Fruit fly (Drosophila melanogaster): ENCODE measurements around the gene CG4872.
A peak's percentile ranks its signal among the peaks of the same experiment; 100 is the strongest.

CG4872 gene

dm6 chrX:16881015-16881414, at the start of gene CG4872:
TSS of gene CG4872 (plus strand) at chrX:16881347.
- no peak for TF ChIP-seq CG11085 (GFP tag; IDR thresholded peaks at IDR 0.05)
- TF ChIP-seq lola (GFP tag; optimal IDR thresholded peaks at IDR 0.05): no peak
- no peak for TF ChIP-seq otp (GFP tag; IDR thresholded peaks at IDR 0.05)
- TF ChIP-seq CG6683 (GFP tag; optimal IDR thresholded peaks at IDR 0.05): no peak
- TF ChIP-seq CG13424 (tag; optimal IDR thresholded peaks at IDR 0.05): peak; percentile 12
- TF ChIP-seq Fer2 (tag; optimal IDR thresholded peaks at IDR 0.05): no peak
- no peak for TF ChIP-seq sc (optimal IDR thresholded peaks at IDR 0.05)
- TF ChIP-seq sc (GFP tag; optimal IDR thresholded peaks at IDR 0.05): no peak
- TF ChIP-seq en (GFP tag; optimal IDR thresholded peaks at IDR 0.05): no peak
- no peak for TF ChIP-seq CG30431 (GFP tag; optimal IDR thresholded peaks at IDR 0.05)
- TF ChIP-seq CG4854 (GFP tag; optimal IDR thresholded peaks at IDR 0.05): no peak
- no peak for TF ChIP-seq CG42726 (GFP tag; IDR thresholded peaks at IDR 0.05; ENCODE audit: partially characterized antibody)
- no peak for TF ChIP-seq CG4328 (GFP tag; optimal IDR thresholded peaks at IDR 0.05)
- no peak for TF ChIP-seq CG2712 (tag; optimal IDR thresholded peaks at IDR 0.05)
- no peak for TF ChIP-seq CG11398 (GFP tag; optimal IDR thresholded peaks at IDR 0.05)
- no peak for TF ChIP-seq Atf6 (GFP tag; IDR thresholded peaks at IDR 0.05)
- TF ChIP-seq CG14710 (tag; optimal IDR thresholded peaks at IDR 0.05): peak; percentile 4
- TF ChIP-seq CG30403 (GFP tag; optimal IDR thresholded peaks at IDR 0.05): peak; percentile 3
- TF ChIP-seq CG7987 (GFP tag; optimal IDR thresholded peaks at IDR 0.05): no peak
- no peak for TF ChIP-seq gsb-n (tag; optimal IDR thresholded peaks at IDR 0.05)
- TF ChIP-seq Elba2 (GFP tag; optimal IDR thresholded peaks at IDR 0.05): no peak
- no peak for TF ChIP-seq CG11247 (GFP tag; IDR thresholded peaks at IDR 0.05)
- no peak for TF ChIP-seq Scr (GFP tag; IDR thresholded peaks at IDR 0.05; ENCODE audit: partially characterized antibody)
- no peak for TF ChIP-seq kah (GFP tag; optimal IDR thresholded peaks at IDR 0.05)
- TF ChIP-seq PHDP (tag; optimal IDR thresholded peaks at IDR 0.05): no peak
- no peak for TF ChIP-seq so (GFP tag; IDR thresholded peaks at IDR 0.05)
- TF ChIP-seq cas (GFP tag; IDR thresholded peaks at IDR 0.05): no peak
- no peak for TF ChIP-seq NK7.1 (GFP tag; optimal IDR thresholded peaks at IDR 0.05)
- TF ChIP-seq gfzf (GFP tag; optimal IDR thresholded peaks at IDR 0.05): peak; percentile 44
- no peak for TF ChIP-seq Doc3 (GFP tag; IDR thresholded peaks at IDR 0.05; ENCODE audit: partially characterized antibody)
- no peak for TF ChIP-seq ttk (GFP tag; IDR thresholded peaks at IDR 0.05)
- TF ChIP-seq CG6854 (GFP tag; optimal IDR thresholded peaks at IDR 0.05): no peak
- no peak for TF ChIP-seq Dll (GFP tag; IDR thresholded peaks at IDR 0.05; ENCODE audit: partially characterized antibody)
- no peak for TF ChIP-seq chm (GFP tag; IDR thresholded peaks at IDR 0.05)
- peak; percentile 79 for TF ChIP-seq Myb (GFP tag; optimal IDR thresholded peaks at IDR 0.05)
- TF ChIP-seq BEAF-32 (GFP tag; optimal IDR thresholded peaks at IDR 0.05): peak; percentile 5
- TF ChIP-seq dati (GFP tag; IDR thresholded peaks at IDR 0.05): no peak
- no peak for TF ChIP-seq Doc2 (GFP tag; IDR thresholded peaks at IDR 0.05)
- no peak for TF ChIP-seq usp (GFP tag; optimal IDR thresholded peaks at IDR 0.05)
- no peak for TF ChIP-seq ERR (GFP tag; optimal IDR thresholded peaks at IDR 0.05)
- no peak for TF ChIP-seq amos (GFP tag; IDR thresholded peaks at IDR 0.05; ENCODE audit: partially characterized antibody)
- no peak for TF ChIP-seq HmgD (GFP tag; optimal IDR thresholded peaks at IDR 0.05)
- peak; percentile 8 for TF ChIP-seq pzg (GFP tag; optimal IDR thresholded peaks at IDR 0.05)
- no peak for TF ChIP-seq org-1 (GFP tag; optimal IDR thresholded peaks at IDR 0.05)
- no peak for TF ChIP-seq maf-S (GFP tag; optimal IDR thresholded peaks at IDR 0.05)
- no peak for TF ChIP-seq CG1647 (GFP tag; optimal IDR thresholded peaks at IDR 0.05)
- no peak for TF ChIP-seq H2.0 (GFP tag; IDR thresholded peaks at IDR 0.05)
- TF ChIP-seq CG12104 (GFP tag; optimal IDR thresholded peaks at IDR 0.05): no peak
- peak; percentile 42 for TF ChIP-seq row (GFP tag; IDR thresholded peaks at IDR 0.05)
- no peak for TF ChIP-seq Optix (GFP tag; IDR thresholded peaks at IDR 0.05)
- TF ChIP-seq Meics (GFP tag; optimal IDR thresholded peaks at IDR 0.05): no peak
- TF ChIP-seq bsh (GFP tag; optimal IDR thresholded peaks at IDR 0.05): no peak
